Worm (Caenorhabditis elegans) whole organism, late embryonic: Measurements from ENCODE around the gene K02C4.5.

Experiments used
- C08G9.2 ChIP-seq: sonication (generic microtip); optimal IDR thresholded peaks from 2 replicates; lab custom pipeline; 2016; ENCODE audit warnings: mild to moderate bottlenecking, missing genetic modification characterization, moderate library complexity, missing compliant biosample characterization
- C38D4.7 ChIP-seq: fragments of 200-800 bp; sonication (Bioruptor generic); optimal IDR thresholded peaks from 2 replicates; lab custom pipeline; 2018; ENCODE audit warnings: mild to moderate bottlenecking, missing genetic modification characterization, moderate library complexity, missing compliant biosample characterization
- F13H6.1 ChIP-seq: sonication (generic microtip); optimal IDR thresholded peaks from 2 replicates; lab custom pipeline; 2016; ENCODE audit warnings: missing genetic modification characterization, missing compliant biosample characterization
- K02D7.2 ChIP-seq: sonication (generic microtip); optimal IDR thresholded peaks from 2 replicates; lab custom pipeline; 2017; ENCODE audit warnings: mild to moderate bottlenecking, missing genetic modification characterization, missing compliant biosample characterization
- K09A11.1 ChIP-seq: sonication (generic microtip); optimal IDR thresholded peaks from 2 replicates; lab custom pipeline; 2017; ENCODE audit warnings: antibody characterized with exemption, mild to moderate bottlenecking, missing genetic modification characterization, missing compliant biosample characterization; ENCODE audit not compliant: insufficient read depth
- T23F11.4 ChIP-seq: fragments of 200-800 bp; sonication (Bioruptor generic); optimal IDR thresholded peaks from 2 replicates; lab custom pipeline; 2018; ENCODE audit warnings: mild to moderate bottlenecking, missing genetic modification characterization, missing compliant biosample characterization
- Y22D7AL.16 ChIP-seq: sonication (generic microtip); optimal IDR thresholded peaks from 2 replicates; lab custom pipeline; 2016; ENCODE audit warnings: missing genetic modification characterization, missing compliant biosample characterization
- ahr-1 ChIP-seq: sonication (generic microtip); optimal IDR thresholded peaks from 2 replicates; lab custom pipeline; 2016; ENCODE audit warnings: missing genetic modification characterization, missing compliant biosample characterization
- ama-1 ChIP-seq: fragments of 150-350 bp; optimal IDR thresholded peaks from 2 replicates; lab custom pipeline; 2014
- ceh-24 ChIP-seq: sonication (generic microtip); optimal IDR thresholded peaks from 2 replicates; lab custom pipeline; 2016; ENCODE audit warnings: mild to moderate bottlenecking, missing genetic modification characterization, missing compliant biosample characterization
- ceh-30 ChIP-seq: fragments of 150-350 bp; optimal IDR thresholded peaks from 2 replicates; lab custom pipeline; 2014; ENCODE audit warnings: missing biosample characterization, missing genetic modification characterization
- ceh-31 ChIP-seq: sonication (generic microtip); optimal IDR thresholded peaks from 2 replicates; lab custom pipeline; 2016; ENCODE audit warnings: missing genetic modification characterization, missing compliant biosample characterization
- ceh-45 ChIP-seq: fragments of 200-800 bp; sonication (Bioruptor generic); IDR thresholded peaks from 2 replicates; pipeline ENCODE4 v1.3.6; 2022; ENCODE audit warnings: missing genetic modification reagents, missing genetic modification characterization, missing compliant biosample characterization
- ceh-48 ChIP-seq: sonication (generic microtip); optimal IDR thresholded peaks from 2 replicates; lab custom pipeline; 2016; ENCODE audit warnings: missing genetic modification characterization, inconsistent platforms, missing compliant biosample characterization
- ceh-9 ChIP-seq: sonication (generic microtip); optimal IDR thresholded peaks from 2 replicates; lab custom pipeline; 2016; ENCODE audit warnings: mild to moderate bottlenecking, missing genetic modification characterization, inconsistent platforms, missing compliant biosample characterization
- che-1 ChIP-seq: sonication (generic microtip); optimal IDR thresholded peaks from 2 replicates; lab custom pipeline; 2016; ENCODE audit warnings: mild to moderate bottlenecking, missing genetic modification characterization, missing compliant biosample characterization
- dmd-4 ChIP-seq: sonication (generic microtip); optimal IDR thresholded peaks from 2 replicates; lab custom pipeline; 2016; ENCODE audit warnings: borderline replicate concordance, missing genetic modification characterization, missing compliant biosample characterization
- elt-2 ChIP-seq: sonication (generic microtip); optimal IDR thresholded peaks from 2 replicates; lab custom pipeline; 2016; ENCODE audit warnings: missing genetic modification reagents, missing genetic modification characterization, missing compliant biosample characterization
- ets-4 ChIP-seq: sonication (generic microtip); optimal IDR thresholded peaks from 2 replicates; lab custom pipeline; 2016; ENCODE audit warnings: missing genetic modification characterization, missing compliant biosample characterization
- eyg-1 ChIP-seq: sonication (generic microtip); optimal IDR thresholded peaks from 2 replicates; lab custom pipeline; 2016; ENCODE audit warnings: missing genotype, missing genetic modification characterization, missing compliant biosample characterization
- gmeb-2 ChIP-seq: sonication (generic microtip); optimal IDR thresholded peaks from 2 replicates; lab custom pipeline; 2016; ENCODE audit warnings: missing genetic modification characterization, inconsistent platforms, missing compliant biosample characterization
- hlh-15 ChIP-seq: sonication (generic microtip); optimal IDR thresholded peaks from 2 replicates; lab custom pipeline; 2016; ENCODE audit warnings: missing genetic modification characterization, missing compliant biosample characterization
- hlh-30 ChIP-seq: sonication (generic microtip); optimal IDR thresholded peaks from 2 replicates; lab custom pipeline; 2017; ENCODE audit warnings: antibody characterized with exemption, missing genetic modification characterization, missing compliant biosample characterization; ENCODE audit not compliant: insufficient read depth
- lim-6 ChIP-seq: sonication (generic microtip); optimal IDR thresholded peaks from 2 replicates; lab custom pipeline; 2016; ENCODE audit warnings: missing genetic modification characterization, missing compliant biosample characterization
- nhr-11 ChIP-seq: fragments of 150-350 bp; optimal IDR thresholded peaks from 2 replicates; lab custom pipeline; 2014; ENCODE audit warnings: missing biosample characterization, missing genetic modification characterization
- nhr-232 ChIP-seq: sonication (generic microtip); optimal IDR thresholded peaks from 2 replicates; lab custom pipeline; 2016; ENCODE audit warnings: missing genetic modification characterization, missing compliant biosample characterization
- npax-4 ChIP-seq: sonication (generic microtip); optimal IDR thresholded peaks from 2 replicates; lab custom pipeline; 2016; ENCODE audit warnings: missing genetic modification characterization, missing compliant biosample characterization
- odd-2 ChIP-seq: sonication (generic microtip); optimal IDR thresholded peaks from 2 replicates; lab custom pipeline; 2017; ENCODE audit warnings: antibody characterized with exemption, mild to moderate bottlenecking, missing genetic modification characterization, missing compliant biosample characterization
- pag-3 ChIP-seq: sonication (generic microtip); optimal IDR thresholded peaks from 2 replicates; lab custom pipeline; 2016; ENCODE audit warnings: missing compliant biosample characterization, missing genetic modification characterization, borderline replicate concordance
- pat-9 ChIP-seq: fragments of 200-800 bp; sonication (Bioruptor generic); optimal IDR thresholded peaks from 2 replicates; lab custom pipeline; 2018; ENCODE audit warnings: mild to moderate bottlenecking, missing genetic modification characterization, moderate library complexity, missing compliant biosample characterization
- pax-1 ChIP-seq: fragments of 150-350 bp; optimal IDR thresholded peaks from 2 replicates; lab custom pipeline; 2014; ENCODE audit warnings: missing biosample characterization, missing genetic modification characterization
- pqm-1 ChIP-seq: sonication (generic microtip); optimal IDR thresholded peaks from 2 replicates; lab custom pipeline; 2016; ENCODE audit warnings: missing genetic modification characterization, missing compliant biosample characterization
- pros-1 ChIP-seq: fragments of 150-350 bp; optimal IDR thresholded peaks from 2 replicates; lab custom pipeline; 2014; ENCODE audit warnings: missing biosample characterization, missing genetic modification reagents, missing genetic modification characterization
- ref-2 ChIP-seq: sonication (generic microtip); optimal IDR thresholded peaks from 2 replicates; lab custom pipeline; 2016; ENCODE audit warnings: missing genetic modification characterization, missing compliant biosample characterization
- rnt-1 ChIP-seq: sonication (generic microtip); optimal IDR thresholded peaks from 2 replicates; lab custom pipeline; 2016; ENCODE audit warnings: missing genetic modification characterization, missing compliant biosample characterization
- sox-2 ChIP-seq: fragments of 200-800 bp; sonication (Bioruptor generic); IDR thresholded peaks from 2 replicates; pipeline ENCODE4 v1.3.6; 2022; ENCODE audit warnings: missing genetic modification reagents, missing genetic modification characterization, missing compliant biosample characterization
- syd-9 ChIP-seq: sonication (generic microtip); optimal IDR thresholded peaks from 2 replicates; lab custom pipeline; 2016; ENCODE audit warnings: mild to moderate bottlenecking, missing genetic modification characterization, moderate library complexity, missing compliant biosample characterization
- tbx-7 ChIP-seq: sonication (generic microtip); optimal IDR thresholded peaks from 2 replicates; lab custom pipeline; 2016; ENCODE audit warnings: missing genotype, missing genetic modification characterization, missing compliant biosample characterization
- unc-42 ChIP-seq: sonication (generic microtip); optimal IDR thresholded peaks from 2 replicates; lab custom pipeline; 2016; ENCODE audit warnings: missing genotype, missing genetic modification characterization, missing compliant biosample characterization
- unc-55 ChIP-seq: sonication (generic microtip); optimal IDR thresholded peaks from 2 replicates; lab custom pipeline; 2017; ENCODE audit warnings: missing biosample characterization, missing genetic modification reagents, missing genetic modification characterization
- ztf-16 ChIP-seq: sonication (generic microtip); optimal IDR thresholded peaks from 2 replicates; lab custom pipeline; 2017; ENCODE audit warnings: missing genetic modification characterization, missing compliant biosample characterization

Gene K02C4.5

ce11 chrII:8106921-8107695 is 28.9 kb downstream of the K02C4.5 start, which contains the start of the genes chst-1 and C41C4.9 (continued):
- TF ChIP-seq elt-2 (tag; lab: Kevin White, UChicago) (peak; percentile 97), pros-1 (tag; lab: Kevin White, UChicago) (no peak), ahr-1 (peak; percentile 91), ceh-48 (tag; lab: Kevin White, UChicago) (peak; percentile 82), ets-4 (peak; percentile 77), che-1 (tag; lab: Kevin White, UChicago) (peak; percentile 92), ceh-31 (peak; percentile 84), ztf-16 (tag; lab: Kevin White, UChicago) (peak; percentile 96), pag-3 (tag; lab: Kevin White, UChicago) (peak; percentile 84), pat-9 (tag; lab: Kevin White, UChicago) (peak; percentile 94), unc-42 (tag; lab: Kevin White, UChicago) (peak; percentile 26), ceh-9 (tag; lab: Kevin White, UChicago) (peak; percentile 89), pqm-1 (tag; lab: Kevin White, UChicago) (peak; percentile 84), rnt-1 (peak; percentile 91), eyg-1 (peak; percentile 93), sox-2 (GFP tag; lab: Robert Waterston, UW) (peak; percentile 81), syd-9 (peak; percentile 90), dmd-4 (tag; lab: Kevin White, UChicago) (peak; percentile 86)
- TF ChIP-seq, all 69 proteins: peak for 61

- TF ChIP-seq ceh-48 (tag; lab: Kevin White, UChicago) (no peak), hlh-15 (no peak), ceh-24 (no peak), ceh-45 (GFP tag; lab: Robert Waterston, UW) (no peak), K09A11.1 (no peak), rnt-1 (no peak), odd-2 (tag; lab: Kevin White, UChicago) (no peak), ets-4 (no peak), unc-55 (GFP tag; lab: Kevin White, UChicago) (no peak), nhr-232 (tag; lab: Kevin White, UChicago) (no peak), pax-1 (tag; lab: Kevin White, UChicago) (no peak), ceh-30 (tag; lab: Kevin White, UChicago) (no peak), F13H6.1 (no peak), ref-2 (tag; lab: Kevin White, UChicago) (no peak), nhr-11 (tag; lab: Kevin White, UChicago) (no peak), Y22D7AL.16 (tag; lab: Kevin White, UChicago) (no peak), tbx-7 (tag; lab: Kevin White, UChicago) (no peak), hlh-30 (tag; lab: Kevin White, UChicago) (no peak)
- TF ChIP-seq, all 69 proteins: peak for 0
Observed at ce11 chrII:8112063-8112462, 33.8 kb downstream of the K02C4.5 start, which contains the start of gene lron-4. lron-4 (minus strand) TSS chrII:8112163.

DNA sequence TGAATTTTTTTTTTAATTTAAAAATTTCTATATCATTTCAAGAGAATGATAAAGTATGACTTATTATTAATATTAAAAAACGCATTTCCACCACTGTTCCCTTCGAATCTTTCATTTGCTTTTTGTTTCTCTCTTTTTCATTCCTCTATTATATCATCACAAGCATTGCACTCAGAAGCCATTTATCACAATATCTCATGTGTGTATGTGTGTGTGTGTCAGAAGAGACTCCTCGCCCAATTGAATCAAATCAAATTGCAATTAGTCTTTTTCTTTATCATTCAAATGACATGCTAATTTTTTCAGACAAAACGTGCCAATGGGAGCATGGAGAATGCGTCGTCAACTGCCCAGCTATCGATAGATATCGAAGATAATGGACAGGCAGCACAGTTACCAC is 37.9 kb downstream of the K02C4.5 start, which contains the start of gene unc-105:
TSS of gene unc-105 (plus strand) at position 301 of the 400 bp plus-strand sequence.
- TF ChIP-seq C08G9.2 (tag; lab: Kevin White, UChicago) (no peak), C38D4.7 (GFP tag; lab: Kevin White, UChicago) (no peak), T23F11.4 (no peak), ceh-30 (tag; lab: Kevin White, UChicago) (no peak), lim-6 (tag; lab: Kevin White, UChicago) (no peak), ceh-9 (tag; lab: Kevin White, UChicago) (no peak), ahr-1 (no peak), pros-1 (tag; lab: Kevin White, UChicago) (no peak), npax-4 (tag; lab: Kevin White, UChicago) (no peak), K02D7.2 (tag; lab: Kevin White, UChicago) (no peak), nhr-11 (tag; lab: Kevin White, UChicago) (no peak), gmeb-2 (tag; lab: Kevin White, UChicago) (no peak), unc-42 (tag; lab: Kevin White, UChicago) (no peak), rnt-1 (no peak), ama-1 (no peak), syd-9 (no peak), che-1 (tag; lab: Kevin White, UChicago) (no peak), ceh-24 (no peak)
